Worm (Caenorhabditis elegans): ENCODE data around the gene Y43F8B.10.

Gene Y43F8B.10

DNA sequence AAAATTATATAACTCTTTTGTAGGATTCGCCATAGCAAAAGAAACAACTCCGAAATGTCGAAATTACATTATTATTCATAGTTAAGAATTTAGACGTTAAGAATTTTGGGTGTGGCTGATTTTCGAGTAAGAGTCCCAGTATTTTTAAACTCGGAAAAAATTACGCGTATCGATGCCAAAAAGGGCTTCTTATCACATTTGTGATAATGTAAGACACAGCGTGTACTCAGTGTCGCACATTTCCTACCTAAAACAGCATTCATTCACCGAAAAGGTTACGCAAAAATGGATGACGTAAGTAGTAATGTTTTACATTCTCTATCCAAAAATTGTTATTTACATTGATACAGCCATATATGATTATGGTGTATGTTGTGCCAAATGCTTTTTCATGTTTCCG is 24.7 kb upstream of the Y43F8B.10 start, which contains the start of gene M04C3.5:
Gene M04C3.5 (plus strand): TSS at position 190 of the 400 bp plus-strand sequence.
- no peak for TF ChIP-seq pha-4 (tag; optimal IDR thresholded peaks at IDR 0.05)
- TF ChIP-seq unc-39 (tag; optimal IDR thresholded peaks at IDR 0.05) = no peak
- TF ChIP-seq sptf-1 (tag; optimal IDR thresholded peaks at IDR 0.05) = no peak
- no peak for TF ChIP-seq lin-32 (GFP tag; optimal IDR thresholded peaks at IDR 0.05)
- no peak for TF ChIP-seq nhr-28 (tag; optimal IDR thresholded peaks at IDR 0.05)
- no peak for TF ChIP-seq elt-3 (tag; optimal IDR thresholded peaks at IDR 0.05)
- no peak for TF ChIP-seq ham-2 (GFP tag; optimal IDR thresholded peaks at IDR 0.05)
- no peak for TF ChIP-seq ceh-83 (GFP tag; optimal IDR thresholded peaks at IDR 0.05)
- no peak for TF ChIP-seq unc-120 (tag; optimal IDR thresholded peaks at IDR 0.05; ENCODE audit: poor library complexity, severe bottlenecking)
- TF ChIP-seq elt-1 (tag; optimal IDR thresholded peaks at IDR 0.05; ENCODE audit: borderline replicate concordance, insufficient read depth) = no peak
- TF ChIP-seq M03D4.4 (tag; optimal IDR thresholded peaks at IDR 0.05) = no peak
- TF ChIP-seq mab-5 (tag; optimal IDR thresholded peaks at IDR 0.05) = no peak
- no peak for TF ChIP-seq flh-1 (GFP tag; optimal IDR thresholded peaks at IDR 0.05)
- TF ChIP-seq blmp-1 (tag; optimal IDR thresholded peaks at IDR 0.05) = no peak
- no peak for TF ChIP-seq nhr-2 (tag; optimal IDR thresholded peaks at IDR 0.05)
- TF ChIP-seq sem-2 (GFP tag; optimal IDR thresholded peaks at IDR 0.05) = no peak
- TF ChIP-seq drap-1 (GFP tag; optimal IDR thresholded peaks at IDR 0.05) = no peak
- no peak for TF ChIP-seq ceh-39 (tag; optimal IDR thresholded peaks at IDR 0.05)

DNA sequence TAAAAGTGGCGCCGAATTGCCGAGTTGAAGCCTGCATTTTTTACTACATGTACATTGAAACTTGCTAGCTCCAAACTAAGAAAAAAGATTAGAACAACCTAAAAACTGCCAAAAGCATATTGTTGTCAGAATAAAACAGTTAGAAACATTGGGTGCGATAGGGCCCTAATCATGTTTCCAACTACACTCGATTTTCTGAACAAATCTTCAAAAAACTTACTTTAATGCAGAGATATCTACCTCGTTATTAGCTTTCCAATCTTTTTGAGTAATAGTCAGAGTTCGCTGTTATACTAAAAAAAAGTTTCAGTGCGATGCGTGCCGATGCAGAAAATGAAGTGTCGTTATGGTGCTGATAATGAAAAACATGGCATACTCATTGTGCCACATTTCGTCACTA is 18.6 kb upstream of the Y43F8B.10 start, which contains the start of the genes Y43F8B.13 and Y43F8B.14:
Gene Y43F8B.13 (plus strand): TSS at position 301 of the 400 bp plus-strand sequence.
Gene Y43F8B.14 (minus strand): TSS at position 322 of the 400 bp plus-strand sequence.
- TF ChIP-seq ham-2 (GFP tag; optimal IDR thresholded peaks at IDR 0.05) (no peak), nhr-237 (tag; optimal IDR thresholded peaks at IDR 0.05) (no peak), ces-1 (GFP tag; optimal IDR thresholded peaks at IDR 0.05) (no peak), elt-3 (tag; optimal IDR thresholded peaks at IDR 0.05) (no peak), nhr-2 (tag; optimal IDR thresholded peaks at IDR 0.05) (no peak), ztf-11 (tag; optimal IDR thresholded peaks at IDR 0.05) (no peak), mab-5 (tag; optimal IDR thresholded peaks at IDR 0.05) (no peak), drap-1 (GFP tag; optimal IDR thresholded peaks at IDR 0.05) (no peak), lin-32 (GFP tag; optimal IDR thresholded peaks at IDR 0.05) (no peak), cnd-1 (tag; optimal IDR thresholded peaks at IDR 0.05) (no peak), blmp-1 (tag; optimal IDR thresholded peaks at IDR 0.05) (no peak), elt-1 (tag; optimal IDR thresholded peaks at IDR 0.05; ENCODE audit: borderline replicate concordance, insufficient read depth) (no peak), unc-120 (tag; optimal IDR thresholded peaks at IDR 0.05; ENCODE audit: poor library complexity, severe bottlenecking) (no peak), snpc-4 (tag; optimal IDR thresholded peaks at IDR 0.05) (no peak)

DNA sequence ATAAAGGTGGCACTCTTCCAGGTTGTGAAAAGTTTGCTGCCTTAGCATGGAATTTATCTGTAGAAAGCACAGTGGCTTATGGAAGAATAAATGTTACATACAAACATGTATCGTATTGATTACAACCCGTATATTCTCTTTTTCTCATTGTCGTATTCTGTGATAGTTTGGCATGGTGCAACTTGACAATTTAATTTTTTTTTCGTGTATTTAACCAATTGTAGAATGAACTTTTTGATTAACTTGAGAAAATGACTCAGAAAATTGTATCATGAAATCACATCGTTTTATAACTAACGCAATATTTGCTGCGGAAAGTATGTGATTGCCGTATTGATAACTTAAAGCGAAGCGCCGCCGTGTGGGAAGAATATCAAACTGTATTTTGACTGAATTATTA is 17.1 kb upstream of the Y43F8B.10 start, which contains the start of gene Y43F8B.24:
Gene Y43F8B.24 (plus strand): TSS at position 301 of the 400 bp plus-strand sequence.
- no peak for TF ChIP-seq M03D4.4 (tag; optimal IDR thresholded peaks at IDR 0.05)
- TF ChIP-seq mab-5 (tag; optimal IDR thresholded peaks at IDR 0.05) = no peak
- no peak for TF ChIP-seq snpc-4 (tag; optimal IDR thresholded peaks at IDR 0.05)
- TF ChIP-seq blmp-1 (tag; optimal IDR thresholded peaks at IDR 0.05) = no peak
- no peak for TF ChIP-seq drap-1 (GFP tag; optimal IDR thresholded peaks at IDR 0.05)
- no peak for TF ChIP-seq cnd-1 (tag; optimal IDR thresholded peaks at IDR 0.05)
- no peak for TF ChIP-seq lin-32 (GFP tag; optimal IDR thresholded peaks at IDR 0.05)
- no peak for TF ChIP-seq ceh-43 (GFP tag; optimal IDR thresholded peaks at IDR 0.05)

DNA sequence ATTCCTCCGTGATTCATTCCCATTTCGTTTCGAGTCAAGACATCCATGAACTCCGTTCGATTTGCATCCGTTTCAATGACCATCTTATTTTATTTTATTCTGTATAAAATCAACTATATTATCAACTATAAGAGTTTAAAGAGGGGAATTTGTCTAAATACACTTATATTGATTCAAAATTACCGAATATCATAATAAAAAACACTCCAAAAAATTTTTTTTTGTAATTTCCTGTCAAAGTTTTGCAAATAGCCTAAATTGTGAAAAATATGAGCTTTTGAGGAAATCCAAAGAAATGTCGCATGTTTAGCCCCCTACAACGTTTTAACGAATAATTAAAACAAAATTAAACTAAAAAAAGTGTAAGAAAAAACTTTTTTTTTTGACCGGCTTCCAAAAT is 12.2 kb upstream of the Y43F8B.10 start, which contains the start of gene Y43F8B.15:
Gene Y43F8B.15 (minus strand): TSS at position 101 of the 400 bp plus-strand sequence.
- no peak for TF ChIP-seq unc-62 (GFP tag; optimal IDR thresholded peaks at IDR 0.05)
- no peak for TF ChIP-seq nhr-12 (tag; optimal IDR thresholded peaks at IDR 0.05)
- TF ChIP-seq sptf-1 (tag; optimal IDR thresholded peaks at IDR 0.05) = no peak
- TF ChIP-seq zip-8 (tag; optimal IDR thresholded peaks at IDR 0.05) = no peak
- no peak for TF ChIP-seq ceh-83 (GFP tag; optimal IDR thresholded peaks at IDR 0.05)
- no peak for TF ChIP-seq elt-3 (tag; optimal IDR thresholded peaks at IDR 0.05)

DNA sequence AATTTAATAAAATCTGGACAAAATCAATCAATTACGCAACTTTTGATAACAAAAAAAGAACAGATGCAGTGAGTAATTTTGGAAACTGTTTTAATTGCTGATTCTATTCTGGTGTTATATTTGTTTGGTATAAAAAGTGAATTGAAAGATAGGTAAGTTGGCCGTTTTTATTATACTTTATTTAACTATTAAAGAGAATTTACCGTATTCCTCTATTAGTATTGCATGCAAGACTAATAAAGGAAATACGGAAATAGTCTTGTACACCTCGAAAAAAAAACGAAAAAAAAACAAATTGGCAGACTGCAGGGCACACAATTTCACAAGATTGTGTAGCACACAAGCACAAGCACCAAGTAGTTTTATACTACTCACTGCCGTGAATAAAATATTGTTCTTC is 11.7 kb upstream of the Y43F8B.10 start, which contains the start of gene Y43F8B.25:
Gene Y43F8B.25 (plus strand): TSS at position 301 of the 400 bp plus-strand sequence.
- no peak for TF ChIP-seq lsy-2 (tag; optimal IDR thresholded peaks at IDR 0.05)
- TF ChIP-seq zip-8 (tag; optimal IDR thresholded peaks at IDR 0.05) = no peak
- TF ChIP-seq mep-1 (tag; optimal IDR thresholded peaks at IDR 0.05) = no peak
- no peak for TF ChIP-seq sem-2 (GFP tag; optimal IDR thresholded peaks at IDR 0.05)
- TF ChIP-seq nhr-2 (tag; optimal IDR thresholded peaks at IDR 0.05) = no peak
- TF ChIP-seq sptf-1 (tag; optimal IDR thresholded peaks at IDR 0.05) = no peak
- TF ChIP-seq cnd-1 (tag; optimal IDR thresholded peaks at IDR 0.05) = no peak
- no peak for TF ChIP-seq hlh-1 (tag; optimal IDR thresholded peaks at IDR 0.05)
- no peak for TF ChIP-seq flh-1 (GFP tag; optimal IDR thresholded peaks at IDR 0.05)
- TF ChIP-seq snpc-4 (tag; optimal IDR thresholded peaks at IDR 0.05) = no peak
- no peak for TF ChIP-seq pha-4 (tag; optimal IDR thresholded peaks at IDR 0.05)
- TF ChIP-seq unc-39 (tag; optimal IDR thresholded peaks at IDR 0.05) = no peak
- no peak for TF ChIP-seq ces-1 (GFP tag; optimal IDR thresholded peaks at IDR 0.05)
- no peak for TF ChIP-seq ham-2 (GFP tag; optimal IDR thresholded peaks at IDR 0.05)
- TF ChIP-seq nhr-237 (tag; optimal IDR thresholded peaks at IDR 0.05) = no peak
- TF ChIP-seq nhr-28 (tag; optimal IDR thresholded peaks at IDR 0.05) = no peak
- TF ChIP-seq lin-32 (GFP tag; optimal IDR thresholded peaks at IDR 0.05) = no peak
- TF ChIP-seq unc-62 (GFP tag; optimal IDR thresholded peaks at IDR 0.05) = no peak
- no peak for TF ChIP-seq ceh-43 (GFP tag; optimal IDR thresholded peaks at IDR 0.05)
- TF ChIP-seq lin-13 (tag; optimal IDR thresholded peaks at IDR 0.05) = no peak

All from whole organism, mixed stage, embryonic.